Worm (Caenorhabditis elegans): ENCODE data around the gene srbc-45.

The srbc-45 gene

DNA sequence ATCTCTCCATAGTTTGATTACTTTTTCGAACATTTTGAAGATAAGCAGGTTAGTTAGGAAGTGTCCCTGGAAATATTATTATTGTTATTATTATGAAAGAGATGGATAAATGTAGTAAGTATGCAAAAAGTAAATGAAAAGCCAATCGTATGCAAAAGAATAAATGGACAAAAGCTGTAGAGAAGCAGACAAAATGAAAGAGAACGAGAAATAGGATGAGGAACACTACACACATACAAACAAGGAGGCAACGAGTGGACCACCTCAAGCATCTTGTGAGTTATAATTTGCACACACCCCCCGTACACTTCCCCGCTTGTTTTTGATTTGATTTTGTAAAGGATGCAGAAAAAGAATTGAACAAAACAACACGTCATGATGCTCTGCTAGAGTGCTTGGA lies 7.8 kb downstream of the srbc-45 start, which contains the start of gene ZC443.2:
TSS of gene ZC443.2 (minus strand) at position 67 of the 400 bp plus-strand sequence.
- no peak for TF ChIP-seq nhr-76 (tag; optimal IDR thresholded peaks at IDR 0.05)
- TF ChIP-seq nhr-20 (tag; optimal IDR thresholded peaks at IDR 0.05), result no peak
- no peak for TF ChIP-seq nhr-47 (tag; optimal IDR thresholded peaks at IDR 0.05)
- no peak for TF ChIP-seq skn-1 (tag; optimal IDR thresholded peaks at IDR 0.05)
- TF ChIP-seq rnt-1 (tag; optimal IDR thresholded peaks at IDR 0.05), result no peak

DNA sequence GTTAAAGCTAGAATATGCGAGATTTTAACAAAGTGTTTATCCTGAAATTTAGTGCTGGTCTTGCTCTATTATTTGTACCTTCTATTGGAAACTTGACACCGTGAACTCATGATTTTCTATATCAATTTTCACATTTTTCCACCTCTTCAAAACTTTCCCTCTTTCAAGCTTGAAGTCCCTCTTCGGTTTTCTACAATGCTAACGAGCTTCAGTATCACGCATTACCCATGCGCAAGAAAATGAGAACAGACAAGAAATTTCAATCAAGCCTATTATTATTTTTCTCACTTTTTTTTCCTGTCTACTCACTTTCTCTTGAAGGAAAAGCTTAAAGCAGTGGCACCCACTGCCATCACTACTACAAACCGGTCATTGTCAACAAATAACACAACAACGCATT lies 8.4 kb downstream of the srbc-45 start:
- peak; percentile 55 for TF ChIP-seq ama-1 (optimal IDR thresholded peaks at IDR 0.05)
- peak; percentile 4 for TF ChIP-seq rnt-1 (tag; optimal IDR thresholded peaks at IDR 0.05)
- no peak for TF ChIP-seq blmp-1 (tag; optimal IDR thresholded peaks at IDR 0.05)
- peak; percentile 50 for TF ChIP-seq pax-3 (tag; optimal IDR thresholded peaks at IDR 0.05)
- TF ChIP-seq efl-1 (optimal IDR thresholded peaks at IDR 0.05), result no peak
- TF ChIP-seq efl-1 (GFP tag; optimal IDR thresholded peaks at IDR 0.05 in 1 of 2), result peak in 1 of 2 experiments; percentile 43

DNA sequence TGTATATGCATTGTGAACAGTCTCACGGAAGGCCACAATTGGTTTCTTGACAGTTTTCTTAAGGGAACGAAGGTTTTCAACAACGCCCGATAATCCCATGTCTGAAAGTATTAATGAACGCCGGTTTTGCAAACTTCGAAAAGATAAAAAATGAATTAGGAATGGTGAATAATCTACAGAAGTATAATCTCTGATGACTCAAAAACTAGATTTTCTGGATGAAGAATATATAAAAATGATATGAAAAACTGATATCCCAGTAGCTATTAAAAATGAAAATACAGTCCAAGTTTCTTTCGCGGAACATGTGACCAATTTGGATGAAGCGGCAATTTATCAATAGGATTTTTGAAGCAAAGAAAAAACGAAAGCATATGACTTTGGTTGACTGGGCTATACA lies 10.6 kb downstream of the srbc-45 start, which contains the start of gene ZC443.3:
TSS of gene ZC443.3 (minus strand) at position 101 of the 400 bp plus-strand sequence.
- TF ChIP-seq blmp-1 (tag; optimal IDR thresholded peaks at IDR 0.05) (peak; percentile 82), ces-1 (GFP tag; optimal IDR thresholded peaks at IDR 0.05) (no peak), pag-3 (tag; optimal IDR thresholded peaks at IDR 0.05; ENCODE audit: borderline replicate concordance, insufficient read depth) (peak; percentile 31)

DNA sequence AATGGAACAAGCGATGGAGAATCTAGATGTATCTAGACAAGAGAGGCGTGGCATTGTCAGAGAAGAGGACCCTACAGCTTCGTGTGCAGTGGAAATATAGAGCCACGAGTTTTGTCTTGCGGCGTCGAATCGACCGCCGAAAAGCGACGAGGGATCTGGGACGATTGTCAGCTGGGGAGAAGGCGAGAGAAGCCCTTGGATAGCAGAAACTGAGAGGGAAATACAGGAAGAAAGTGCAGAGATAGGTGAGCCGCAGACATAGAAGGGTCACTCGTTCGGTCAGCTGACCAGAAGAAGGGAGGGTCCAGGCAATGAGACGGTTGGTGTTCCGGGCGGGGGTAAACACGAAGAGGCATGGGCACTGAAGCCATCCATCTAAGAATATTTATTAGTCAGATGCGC lies 11.1 kb downstream of the srbc-45 start:
- TF ChIP-seq vab-15 (tag; optimal IDR thresholded peaks at IDR 0.05) (no peak), aha-1 (tag; optimal IDR thresholded peaks at IDR 0.05) (no peak), sup-37 (GFP tag; optimal IDR thresholded peaks at IDR 0.05) (peak; percentile 29), skn-1 (tag; optimal IDR thresholded peaks at IDR 0.05) (peak; percentile 44), lin-14 (GFP tag; optimal IDR thresholded peaks at IDR 0.05) (peak; percentile 96), pqm-1 (tag; optimal IDR thresholded peaks at IDR 0.05) (no peak), nhr-84 (tag; optimal IDR thresholded peaks at IDR 0.05) (no peak), hpl-2 (GFP tag; optimal IDR thresholded peaks at IDR 0.05) (no peak), fkh-4 (tag; optimal IDR thresholded peaks at IDR 0.05; ENCODE audit: borderline replicate concordance) (no peak), efl-3 (GFP tag; optimal IDR thresholded peaks at IDR 0.05) (no peak), zip-4 (GFP tag; optimal IDR thresholded peaks at IDR 0.05) (no peak), efl-1 (optimal IDR thresholded peaks at IDR 0.05) (peak; percentile 62 to 75), efl-1 (GFP tag; optimal IDR thresholded peaks at IDR 0.05 in 1 of 2) (peak; percentile 37 to 91), pag-3 (tag; optimal IDR thresholded peaks at IDR 0.05; ENCODE audit: borderline replicate concordance, insufficient read depth) (no peak), nhr-237 (tag; optimal IDR thresholded peaks at IDR 0.05) (no peak), grh-1 (GFP tag; IDR thresholded peaks at IDR 0.05) (no peak), lin-39 (tag; optimal IDR thresholded peaks at IDR 0.05) (no peak), ztf-11 (tag; optimal IDR thresholded peaks at IDR 0.05) (peak in 1 of 2 experiments; percentile 42), ama-1 (optimal IDR thresholded peaks at IDR 0.05) (no peak), nhr-47 (tag; optimal IDR thresholded peaks at IDR 0.05) (peak; percentile 80), ztf-4 (tag; optimal IDR thresholded peaks at IDR 0.05) (peak; percentile 38), hlh-4 (tag; optimal IDR thresholded peaks at IDR 0.05) (no peak), blmp-1 (tag; optimal IDR thresholded peaks at IDR 0.05) (no peak), egl-13 (tag; optimal IDR thresholded peaks at IDR 0.05) (peak; percentile 37), mef-2 (tag; optimal IDR thresholded peaks at IDR 0.05) (no peak), fos-1 (tag; optimal IDR thresholded peaks at IDR 0.05) (peak; percentile 14), alr-1 (tag; optimal IDR thresholded peaks at IDR 0.05; ENCODE audit: borderline replicate concordance) (no peak), nhr-28 (tag; optimal IDR thresholded peaks at IDR 0.05) (no peak), ets-5 (GFP tag; IDR thresholded peaks at IDR 0.05) (no peak), unc-98 (GFP tag; IDR thresholded peaks at IDR 0.05) (no peak), nhr-12 (tag; optimal IDR thresholded peaks at IDR 0.05) (no peak), ceh-82 (tag; optimal IDR thresholded peaks at IDR 0.05) (peak; percentile 32 to 53 (median 51)), mep-1 (tag; optimal IDR thresholded peaks at IDR 0.05) (peak; percentile 0), ceh-88 (GFP tag; IDR thresholded peaks at IDR 0.05) (no peak), lin-35 (GFP tag; optimal IDR thresholded peaks at IDR 0.05) (peak; percentile 54 to 63), lsy-2 (tag; optimal IDR thresholded peaks at IDR 0.05) (peak; percentile 51 to 75), dsc-1 (tag; optimal IDR thresholded peaks at IDR 0.05) (peak; percentile 39), swsn-7 (tag; optimal IDR thresholded peaks at IDR 0.05) (peak; percentile 70), lin-13 (GFP tag; optimal IDR thresholded peaks at IDR 0.05) (peak; percentile 65), snpc-4 (tag; optimal IDR thresholded peaks at IDR 0.05) (peak; percentile 28), F16B12.6 (tag; optimal IDR thresholded peaks at IDR 0.05) (peak; percentile 27)
